Fruit fly (Drosophila melanogaster): ENCODE results near the gene Gas41.

Gene Gas41

dm6 chr2L:6913964-6914363 lies 36.0 kb downstream of the Gas41 start, which contains the start of gene Wee1:
Gene Wee1, minus strand, starts transcription at chr2L:6914138.
- no peak for TF ChIP-seq her (GFP tag; optimal IDR thresholded peaks at IDR 0.05)
- TF ChIP-seq disco-r (GFP tag; optimal IDR thresholded peaks at IDR 0.05): no peak
- TF ChIP-seq Sry-δ (GFP tag; optimal IDR thresholded peaks at IDR 0.05): peak; percentile 41
- TF ChIP-seq D (optimal IDR thresholded peaks at IDR 0.05): no peak
- TF ChIP-seq D (GFP tag; optimal IDR thresholded peaks at IDR 0.05): no peak
- TF ChIP-seq ranshi (GFP tag; IDR thresholded peaks at IDR 0.05): no peak
- TF ChIP-seq grau (tag; optimal IDR thresholded peaks at IDR 0.05): no peak
- TF ChIP-seq fd96Cb (tag; optimal IDR thresholded peaks at IDR 0.05): no peak
- TF ChIP-seq exex (tag; optimal IDR thresholded peaks at IDR 0.05): no peak
- TF ChIP-seq CG33213 (GFP tag; optimal IDR thresholded peaks at IDR 0.05): peak; percentile 40
- no peak for TF ChIP-seq Dek (tag; optimal IDR thresholded peaks at IDR 0.05)
- 0 out of 4 replicates have a peak, but pooled peaks have one; percentile 15 for TF ChIP-seq Dll (GFP tag; IDR thresholded peaks at IDR 0.05; ENCODE audit: partially characterized antibody)
- peak; percentile 66 for TF ChIP-seq CHES-1-like (GFP tag; optimal IDR thresholded peaks at IDR 0.05)
- TF ChIP-seq Hr39 (optimal IDR thresholded peaks at IDR 0.05): no peak
- peak; percentile 8 for TF ChIP-seq NC2β (GFP tag; optimal IDR thresholded peaks at IDR 0.05)
- no peak for TF ChIP-seq CG1832 (GFP tag; optimal IDR thresholded peaks at IDR 0.05)
- no peak for TF ChIP-seq CG11560 (tag; IDR thresholded peaks at IDR 0.05)
- TF ChIP-seq CG17359 (tag; optimal IDR thresholded peaks at IDR 0.05): no peak
- no peak for TF ChIP-seq crc (GFP tag; optimal IDR thresholded peaks at IDR 0.05)
- TF ChIP-seq aop (GFP tag; IDR thresholded peaks at IDR 0.05): no peak
- TF ChIP-seq NFAT (GFP tag; IDR thresholded peaks at IDR 0.05): no peak
- no peak for TF ChIP-seq CG11085 (GFP tag; IDR thresholded peaks at IDR 0.05)
- no peak for TF ChIP-seq z (GFP tag; IDR thresholded peaks at IDR 0.05)
- peak; percentile 84 for TF ChIP-seq HmgZ (tag; optimal IDR thresholded peaks at IDR 0.05)
- no peak for TF ChIP-seq CG15479 (GFP tag; optimal IDR thresholded peaks at IDR 0.05)
- no peak for TF ChIP-seq Gug (GFP tag; IDR thresholded peaks at IDR 0.05)
- no peak for TF ChIP-seq CG34422 (GFP tag; IDR thresholded peaks at IDR 0.05)
- no peak for TF ChIP-seq CG17568 (GFP tag; optimal IDR thresholded peaks at IDR 0.05)
- no peak for TF ChIP-seq CG14014 (GFP tag; IDR thresholded peaks at IDR 0.05)
- TF ChIP-seq CG7839 (tag; optimal IDR thresholded peaks at IDR 0.05): no peak
- peak; percentile 75 for TF ChIP-seq YL-1 (GFP tag; optimal IDR thresholded peaks at IDR 0.05)
- no peak for TF ChIP-seq hbn (GFP tag; IDR thresholded peaks at IDR 0.05; ENCODE audit: partially characterized antibody)
- no peak for TF ChIP-seq gsb-n (tag; optimal IDR thresholded peaks at IDR 0.05)
- TF ChIP-seq Dbx (GFP tag; IDR thresholded peaks at IDR 0.05): no peak
- no peak for TF ChIP-seq CG6683 (GFP tag; optimal IDR thresholded peaks at IDR 0.05)
- TF ChIP-seq CG9609 (GFP tag; optimal IDR thresholded peaks at IDR 0.05): no peak
- peak; percentile 98 for TF ChIP-seq CG9797 (GFP tag; optimal IDR thresholded peaks at IDR 0.05)
- no peak for TF ChIP-seq CG7745 (tag; optimal IDR thresholded peaks at IDR 0.05)
- TF ChIP-seq ems (GFP tag; optimal IDR thresholded peaks at IDR 0.05): no peak
- peak; percentile 55 for TF ChIP-seq sens (GFP tag)
- no peak for TF ChIP-seq CG34376 (GFP tag; optimal IDR thresholded peaks at IDR 0.05)
- no peak for TF ChIP-seq CG9817 (tag; optimal IDR thresholded peaks at IDR 0.05)
- TF ChIP-seq CG31224 (GFP tag; IDR thresholded peaks at IDR 0.05): no peak
- TF ChIP-seq ssp (GFP tag; IDR thresholded peaks at IDR 0.05): no peak
- no peak for TF ChIP-seq CG11723 (GFP tag; optimal IDR thresholded peaks at IDR 0.05)
- no peak for TF ChIP-seq CG12236 (GFP tag; optimal IDR thresholded peaks at IDR 0.05)
- no peak for TF ChIP-seq CG4424 (GFP tag; optimal IDR thresholded peaks at IDR 0.05)
- no peak for TF ChIP-seq Chrac-16 (GFP tag; optimal IDR thresholded peaks at IDR 0.05)
- no peak for TF ChIP-seq CG17361 (GFP tag; IDR thresholded peaks at IDR 0.05)
- TF ChIP-seq CG11247 (GFP tag; IDR thresholded peaks at IDR 0.05): no peak
- peak; percentile 72 for TF ChIP-seq CG12659 (GFP tag; optimal IDR thresholded peaks at IDR 0.05)
- TF ChIP-seq luna (GFP tag; optimal IDR thresholded peaks at IDR 0.05): no peak
- TF ChIP-seq CG15601 (tag; optimal IDR thresholded peaks at IDR 0.05): peak; percentile 13

Data from whole organism, embryonic.